Fruit fly (Drosophila melanogaster): ENCODE measurements around the gene vilya.
A peak's percentile ranks its signal among the peaks of the same experiment; 100 is the strongest.

vilya gene

DNA sequence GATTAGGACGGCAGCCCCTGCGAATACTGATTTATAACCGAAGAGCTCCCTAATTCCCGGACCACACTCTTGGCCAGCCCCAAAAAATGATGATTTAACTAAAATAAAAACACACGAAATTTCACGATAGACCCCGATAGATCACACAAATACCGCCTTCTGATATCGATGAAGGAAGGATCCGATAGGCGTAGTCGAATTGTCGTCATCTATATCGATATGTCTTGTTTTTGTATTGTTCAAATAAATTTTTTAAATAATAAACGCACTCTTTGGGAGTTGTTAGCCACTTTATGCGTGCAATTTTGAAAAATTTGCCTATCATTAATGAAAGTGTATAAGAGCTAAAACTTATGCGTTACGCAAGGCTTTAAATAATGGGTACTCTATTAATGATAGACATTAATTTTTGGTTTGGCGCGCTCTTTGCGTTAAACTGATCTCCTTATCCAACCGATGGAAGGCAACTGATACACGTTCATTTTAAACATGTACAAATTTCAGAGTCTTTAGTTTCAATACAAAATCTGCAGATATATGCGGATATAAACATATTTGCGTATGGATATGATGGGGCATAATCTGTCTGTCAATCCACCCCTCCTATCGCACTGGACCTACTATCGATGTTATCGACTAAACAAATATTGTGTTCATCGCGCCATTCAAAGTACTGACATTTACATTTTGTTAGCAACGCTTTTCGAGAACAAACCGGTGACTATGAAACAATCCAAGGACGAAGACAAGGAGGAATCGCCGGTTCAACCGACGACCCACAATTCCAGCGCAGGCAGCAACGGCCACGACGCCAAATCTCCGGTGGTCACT, 28.2 kb upstream of the vilya start, which contains the start of the genes Spg7 and Lint-O (continued):
- TF ChIP-seq Fer2 (tag; optimal IDR thresholded peaks at IDR 0.05) (no peak), CG31441 (GFP tag; IDR thresholded peaks at IDR 0.05) (no peak), Dll (GFP tag; IDR thresholded peaks at IDR 0.05; ENCODE audit: partially characterized antibody) (peak; percentile 74; the same call in 3 of the 4 replicates), rib (GFP tag; IDR thresholded peaks at IDR 0.05) (no peak), CG8924 (tag; optimal IDR thresholded peaks at IDR 0.05) (no peak), Trl (optimal IDR thresholded peaks at IDR 0.05) (no peak), Trl (GFP tag; optimal IDR thresholded peaks at IDR 0.05) (no peak), CG43689 (GFP tag; IDR thresholded peaks at IDR 0.05) (no peak), Antp (GFP tag; optimal IDR thresholded peaks at IDR 0.05) (no peak), sisA (GFP tag; IDR thresholded peaks at IDR 0.05) (no peak), Dfd (GFP tag; optimal IDR thresholded peaks at IDR 0.05) (no peak), kay (GFP tag; optimal IDR thresholded peaks at IDR 0.05) (no peak), CG1602 (GFP tag; optimal IDR thresholded peaks at IDR 0.05) (no peak), cad (GFP tag; optimal IDR thresholded peaks at IDR 0.05) (no peak), nerfin-2 (GFP tag; IDR thresholded peaks at IDR 0.05; ENCODE audit: partially characterized antibody) (peak; percentile 69), ab (GFP tag; optimal IDR thresholded peaks at IDR 0.05) (no peak), CG13287 (GFP tag; IDR thresholded peaks at IDR 0.05; ENCODE audit: partially characterized antibody) (peak; percentile 77), CG30431 (GFP tag; optimal IDR thresholded peaks at IDR 0.05) (no peak), NC2α (GFP tag; optimal IDR thresholded peaks at IDR 0.05) (no peak), CG7963 (GFP tag; IDR thresholded peaks at IDR 0.05; ENCODE audit: partially characterized antibody) (peak; percentile 74), CG8281 (tag; optimal IDR thresholded peaks at IDR 0.05) (no peak), Atf6 (GFP tag; IDR thresholded peaks at IDR 0.05) (no peak), tna (GFP tag; IDR thresholded peaks at IDR 0.05; ENCODE audit: partially characterized antibody) (peak; percentile 70), ATbp (GFP tag; optimal IDR thresholded peaks at IDR 0.05) (no peak), Poxn (GFP tag; IDR thresholded peaks at IDR 0.05) (no peak), Sry-δ (GFP tag; optimal IDR thresholded peaks at IDR 0.05) (peak; percentile 62), GATAe (GFP tag; conservative IDR thresholded peaks at IDR 0.05) (no peak), CG10321 (GFP tag; IDR thresholded peaks at IDR 0.05) (no peak), CG15269 (tag; optimal IDR thresholded peaks at IDR 0.05) (no peak), CG12769 (tag; optimal IDR thresholded peaks at IDR 0.05) (no peak), CG10366 (GFP tag; IDR thresholded peaks at IDR 0.05) (no peak), knrl (GFP tag; IDR thresholded peaks at IDR 0.05; ENCODE audit: partially characterized antibody) (peak; percentile 65; the same call in 2 of the 3 replicates), CG11695 (GFP tag; IDR thresholded peaks at IDR 0.05) (no peak), cas (GFP tag; IDR thresholded peaks at IDR 0.05) (no peak), Hsf (GFP tag; optimal IDR thresholded peaks at IDR 0.05) (no peak), unc-4 (GFP tag; IDR thresholded peaks at IDR 0.05; ENCODE audit: partially characterized antibody) (peak; percentile 65), lbe (GFP tag; optimal IDR thresholded peaks at IDR 0.05) (no peak), Med (GFP tag) (no peak), HmgZ (tag; optimal IDR thresholded peaks at IDR 0.05) (no peak), schlank (tag; optimal IDR thresholded peaks at IDR 0.05) (no peak), chn (GFP tag; optimal IDR thresholded peaks at IDR 0.05) (no peak), Fer1 (GFP tag; optimal IDR thresholded peaks at IDR 0.05) (no peak), CG2889 (GFP tag; IDR thresholded peaks at IDR 0.05) (no peak), D19B (GFP tag; optimal IDR thresholded peaks at IDR 0.05) (no peak), yki (optimal IDR thresholded peaks at IDR 0.05) (no peak), CG12071 (GFP tag; optimal IDR thresholded peaks at IDR 0.05) (no peak), seq (GFP tag; IDR thresholded peaks at IDR 0.05) (no peak), CG17912 (GFP tag; optimal IDR thresholded peaks at IDR 0.05) (no peak), D (optimal IDR thresholded peaks at IDR 0.05) (no peak), D (GFP tag; optimal IDR thresholded peaks at IDR 0.05) (no peak), CG15073 (GFP tag; optimal IDR thresholded peaks at IDR 0.05) (no peak)
